Fruit fly (Drosophila melanogaster) whole organism, embryonic: ENCODE data around the gene Ssl2.

Source experiments
- Aef1 ChIP-seq: fragments of 200-800 bp; sonication (Bioruptor generic); IDR thresholded peaks from 3 replicates; pipeline ENCODE4 v1.3.6; 2022; ENCODE audit warnings: missing biosample characterization, missing genetic modification characterization
- Atf3 ChIP-seq: fragments of 200-800 bp; sonication (Bioruptor generic); optimal IDR thresholded peaks from 3 replicates; lab custom pipeline; 2016; ENCODE audit warnings: missing biosample characterization, missing genetic modification characterization
- CG10543 ChIP-seq: fragments of 200-800 bp; sonication (Bioruptor generic); optimal IDR thresholded peaks from 3 replicates; lab custom pipeline; 2017; ENCODE audit warnings: missing biosample characterization, mild to moderate bottlenecking, missing genetic modification characterization, moderate library complexity
- CG10959 ChIP-seq: fragments of 200-800 bp; sonication (Bioruptor generic); IDR thresholded peaks from 2 replicates; pipeline ENCODE4 v1.3.6; 2022; ENCODE audit warnings: missing biosample characterization, missing genetic modification characterization
- CG12071 ChIP-seq: fragments of 200-800 bp; sonication (Bioruptor generic); optimal IDR thresholded peaks from 3 replicates; lab custom pipeline; 2018; ENCODE audit warnings: missing biosample characterization, mild to moderate bottlenecking, missing genetic modification characterization
- CG12219 ChIP-seq: fragments of 200-800 bp; sonication (Bioruptor generic); optimal IDR thresholded peaks from 3 replicates; lab custom pipeline; 2018; ENCODE audit warnings: missing biosample characterization, mild to moderate bottlenecking, missing genetic modification characterization
- CG13775 ChIP-seq: fragments of 200-800 bp; sonication (Bioruptor generic); optimal IDR thresholded peaks from 3 replicates; lab custom pipeline; 2017; ENCODE audit warnings: missing biosample characterization, mild to moderate bottlenecking, missing genetic modification characterization
- CG14050 ChIP-seq: fragments of 200-800 bp; sonication (Bioruptor generic); IDR thresholded peaks from 3 replicates; pipeline ENCODE4 v1.3.6; 2022; ENCODE audit warnings: missing biosample characterization, missing genetic modification characterization
- CG15011 ChIP-seq: fragments of 200-800 bp; sonication (Bioruptor generic); optimal IDR thresholded peaks from 3 replicates; lab custom pipeline; 2018; ENCODE audit warnings: missing biosample characterization, mild to moderate bottlenecking, missing genetic modification characterization
- CG15269 ChIP-seq: fragments of 200-800 bp; sonication (Bioruptor generic); optimal IDR thresholded peaks from 2 replicates; lab custom pipeline; 2018; ENCODE audit warnings: missing biosample characterization, mild to moderate bottlenecking, missing genetic modification characterization, moderate library complexity
- CG15601 ChIP-seq: fragments of 200-800 bp; sonication (Bioruptor generic); optimal IDR thresholded peaks from 3 replicates; lab custom pipeline; 2019; ENCODE audit warnings: missing biosample characterization, mild to moderate bottlenecking, missing genetic modification characterization, moderate library complexity
- CG1603 ChIP-seq: fragments of 200-800 bp; sonication (Bioruptor generic); optimal IDR thresholded peaks from 2 replicates; lab custom pipeline; 2019; ENCODE audit warnings: missing biosample characterization, mild to moderate bottlenecking, missing genetic modification characterization, moderate library complexity
- CG17912 ChIP-seq: fragments of 200-800 bp; sonication (Bioruptor generic); optimal IDR thresholded peaks from 2 replicates; lab custom pipeline; 2018; ENCODE audit warnings: missing biosample characterization, mild to moderate bottlenecking, missing genetic modification characterization
- CG18476 ChIP-seq: fragments of 200-800 bp; sonication (Bioruptor generic); optimal IDR thresholded peaks from 2 replicates; lab custom pipeline; 2016; ENCODE audit warnings: missing biosample characterization, mild to moderate bottlenecking, missing genetic modification characterization
- CG18764 ChIP-seq: fragments of 200-800 bp; sonication (Bioruptor generic); optimal IDR thresholded peaks from 3 replicates; lab custom pipeline; 2016; ENCODE audit warnings: missing biosample characterization, missing genetic modification characterization
- CG3065 ChIP-seq: fragments of 200-800 bp; sonication (Bioruptor generic); optimal IDR thresholded peaks from 2 replicates; lab custom pipeline; 2016; ENCODE audit warnings: missing biosample characterization, missing genetic modification characterization
- CG3726 ChIP-seq: fragments of 200-800 bp; sonication (Bioruptor generic); IDR thresholded peaks from 3 replicates; pipeline ENCODE4, ENCODE4 v1.3.6; 2022; ENCODE audit warnings: missing biosample characterization, missing genetic modification characterization
- CG3838 ChIP-seq: fragments of 200-800 bp; sonication (Bioruptor generic); optimal IDR thresholded peaks from 3 replicates; lab custom pipeline; 2016; ENCODE audit warnings: missing biosample characterization, missing genetic modification characterization
- CG3995 ChIP-seq: fragments of 200-800 bp; sonication (Bioruptor generic); optimal IDR thresholded peaks from 3 replicates; lab custom pipeline; 2016; ENCODE audit warnings: missing biosample characterization, missing genetic modification characterization
- CG8388 ChIP-seq: fragments of 200-800 bp; sonication (Bioruptor generic); optimal IDR thresholded peaks from 2 replicates; lab custom pipeline; 2019; ENCODE audit warnings: missing biosample characterization, mild to moderate bottlenecking, missing genetic modification characterization, moderate library complexity
- CG8765 ChIP-seq: fragments of 200-800 bp; sonication (Bioruptor generic); IDR thresholded peaks from 2 replicates; pipeline ENCODE4 v1.3.6; 2022; ENCODE audit warnings: missing biosample characterization, missing genetic modification characterization
- Dp ChIP-seq: fragments of 200-800 bp; sonication (Bioruptor generic); optimal IDR thresholded peaks from 2 replicates; lab custom pipeline; 2018; ENCODE audit warnings: missing biosample characterization, mild to moderate bottlenecking, missing genetic modification characterization, moderate library complexity
- Drgx ChIP-seq: fragments of 200-800 bp; sonication (Bioruptor generic); IDR thresholded peaks from 2 replicates; pipeline ENCODE4 v1.3.6; 2022; ENCODE audit warnings: missing biosample characterization, missing genetic modification characterization
- Eip74EF ChIP-seq, 2 experiments: fragments of 200-800 bp in 1 of 2; fragments of >200 bp in 1 of 2; sonication (Bioruptor generic) in 1 of 2; optimal IDR thresholded peaks; 2 replicates each; lab custom pipeline; 2017 to 2019; ENCODE audit warnings: missing biosample characterization in 2 of 2, missing genetic modification characterization in 2 of 2, mild to moderate bottlenecking in 1 of 2, moderate library complexity in 1 of 2
- HHEX ChIP-seq: fragments of 200-800 bp; sonication (Bioruptor generic); optimal IDR thresholded peaks from 3 replicates; lab custom pipeline; 2017; ENCODE audit warnings: missing biosample characterization, mild to moderate bottlenecking, missing genetic modification characterization, missing genetic modification reagents
- Meics ChIP-seq: fragments of 200-800 bp; sonication (Bioruptor generic); optimal IDR thresholded peaks from 2 replicates; lab custom pipeline; 2017; ENCODE audit warnings: missing biosample characterization, mild to moderate bottlenecking, missing genetic modification characterization
- Myb ChIP-seq: fragments of 200-800 bp; sonication (Bioruptor generic); optimal IDR thresholded peaks from 2 replicates; lab custom pipeline; 2016; ENCODE audit warnings: missing biosample characterization, missing genetic modification characterization
- Neu2 ChIP-seq: fragments of 200-800 bp; sonication (Bioruptor generic); optimal IDR thresholded peaks from 3 replicates; lab custom pipeline; 2016; ENCODE audit warnings: missing biosample characterization, missing genetic modification characterization, borderline replicate concordance
- Rfx ChIP-seq: fragments of 200-800 bp; sonication (Bioruptor generic); IDR thresholded peaks from 2 replicates; pipeline ENCODE4 v1.3.6; 2022; ENCODE audit warnings: missing biosample characterization, missing genetic modification characterization
- Usf ChIP-seq: fragments of 200-800 bp; sonication (Bioruptor generic); optimal IDR thresholded peaks from 2 replicates; lab custom pipeline; 2017; ENCODE audit warnings: missing genotype, missing biosample characterization, missing genetic modification characterization
- ac ChIP-seq: fragments of 200-800 bp; sonication (Bioruptor generic); optimal IDR thresholded peaks from 3 replicates; lab custom pipeline; 2017; ENCODE audit warnings: missing biosample characterization, mild to moderate bottlenecking, missing genetic modification characterization
- ato ChIP-seq: fragments of 200-800 bp; sonication (Bioruptor generic); IDR thresholded peaks from 2 replicates; pipeline ENCODE4 v1.3.6; 2022; ENCODE audit warnings: missing biosample characterization, missing genetic modification characterization; ENCODE audit not compliant: partially characterized antibody
- bsh ChIP-seq, 2 experiments: fragments of 200-800 bp; sonication (Bioruptor generic); optimal IDR thresholded peaks; 2 replicates each; lab custom pipeline; 2017 to 2018; ENCODE audit warnings: mild to moderate bottlenecking in 2 of 2, missing biosample characterization in 2 of 2, missing genetic modification characterization in 2 of 2, moderate library complexity in 1 of 2
- crc ChIP-seq: fragments of 200-800 bp; sonication (Bioruptor generic); optimal IDR thresholded peaks from 2 replicates; lab custom pipeline; 2016; ENCODE audit warnings: missing biosample characterization, missing genetic modification characterization
- dpn ChIP-seq, 2 experiments: fragments of 200-800 bp; sonication (Bioruptor generic); optimal IDR thresholded peaks; 3 replicates each; lab custom pipeline; 2016; ENCODE audit warnings: missing biosample characterization in 2 of 2, missing genetic modification characterization in 2 of 2
- fd96Cb ChIP-seq: fragments of 200-800 bp; sonication (Bioruptor generic); optimal IDR thresholded peaks from 2 replicates; lab custom pipeline; 2018; ENCODE audit warnings: missing biosample characterization, mild to moderate bottlenecking, missing genetic modification characterization, moderate library complexity
- ham ChIP-seq: fragments of 200-800 bp; sonication (Bioruptor generic); IDR thresholded peaks from 2 replicates; pipeline ENCODE4 v1.3.6; 2022; ENCODE audit warnings: missing biosample characterization, missing genetic modification characterization
- kah ChIP-seq: fragments of 200-800 bp; sonication (Bioruptor generic); optimal IDR thresholded peaks from 2 replicates; lab custom pipeline; 2018; ENCODE audit warnings: missing biosample characterization, mild to moderate bottlenecking, missing genetic modification characterization
- lola ChIP-seq, 3 experiments: fragments of >200 bp in 2 of 3; fragments of 200-800 bp in 1 of 3; sonication (Bioruptor generic) in 1 of 3; optimal IDR thresholded peaks; 2 replicates each; lab custom pipeline; 2017 to 2019; ENCODE audit warnings: missing biosample characterization in 3 of 3, missing genetic modification characterization in 3 of 3, mild to moderate bottlenecking in 1 of 3, moderate library complexity in 1 of 3
- lov ChIP-seq, 2 experiments: fragments of 200-800 bp in 1 of 2; fragments of >200 bp in 1 of 2; sonication (Bioruptor generic) in 1 of 2; IDR thresholded peaks in 1 of 2; optimal IDR thresholded peaks in 1 of 2; 2 replicates in 1 of 2; 3 replicates in 1 of 2; pipeline versions ENCODE4 v1.3.6 to Lab custom; 2017 to 2022; ENCODE audit warnings: missing biosample characterization in 1 of 2, missing genetic modification characterization in 1 of 2
- luna ChIP-seq: fragments of 200-800 bp; sonication (Bioruptor generic); optimal IDR thresholded peaks from 2 replicates; lab custom pipeline; 2016; ENCODE audit warnings: missing biosample characterization, missing genetic modification characterization
- oc ChIP-seq: fragments of 200-800 bp; sonication (Bioruptor generic); optimal IDR thresholded peaks from 2 replicates; lab custom pipeline; 2018; ENCODE audit warnings: missing biosample characterization, mild to moderate bottlenecking, missing genetic modification characterization, moderate library complexity
- pzg ChIP-seq: fragments of 200-800 bp; sonication (Bioruptor generic); optimal IDR thresholded peaks from 3 replicates; lab custom pipeline; 2018; ENCODE audit warnings: missing biosample characterization, mild to moderate bottlenecking, missing genetic modification characterization, moderate library complexity
- sc ChIP-seq, 3 experiments: fragments of >200 bp in 2 of 3; fragments of 200-800 bp in 1 of 3; sonication (Bioruptor generic) in 1 of 3; optimal IDR thresholded peaks; 2 replicates in 2 of 3; 3 replicates in 1 of 3; lab custom pipeline; 2017; ENCODE audit warnings: mild to moderate bottlenecking in 1 of 3, missing biosample characterization in 1 of 3, missing genetic modification characterization in 1 of 3, missing genetic modification reagents in 1 of 3
- stc ChIP-seq: fragments of 200-800 bp; sonication (Bioruptor generic); IDR thresholded peaks from 2 replicates; pipeline ENCODE4 v1.3.6; 2022; ENCODE audit warnings: missing biosample characterization, missing genetic modification characterization
- zfh1 ChIP-seq: fragments of 200-800 bp; sonication (Bioruptor generic); IDR thresholded peaks from 3 replicates; pipeline ENCODE4 v1.3.6; 2022; ENCODE audit warnings: missing biosample characterization, missing genetic modification characterization

Ssl2 gene

dm6 chr3R:29033909-29034629 is 1.6 kb upstream of the Ssl2 start, which contains the start of the genes beta4GalNAcTB and Cpsf100 (continued):
- no peak for TF ChIP-seq stc
- no peak for TF ChIP-seq oc
- TF ChIP-seq CG10543 (GFP tag; lab: Kevin White, UChicago), result peak; percentile 66
- no peak for TF ChIP-seq CG12071 (GFP tag; lab: Kevin White, UChicago)
- TF ChIP-seq zfh1 (GFP tag; lab: Robert Waterston, UW), result peak; percentile 67; the same call in 2 of the 3 replicates
- peak; percentile 61 for TF ChIP-seq CG1603
- TF ChIP-seq kah (GFP tag; lab: Kevin White, UChicago), result peak; percentile 6
- peak; percentile 76 for TF ChIP-seq Rfx (GFP tag; lab: Robert Waterston, UW)
- TF ChIP-seq pzg (GFP tag; lab: Kevin White, UChicago), result peak; percentile 34
- TF ChIP-seq CG3995 (GFP tag; lab: Kevin White, UChicago), result peak; percentile 63
- TF ChIP-seq CG18764 (GFP tag; lab: Kevin White, UChicago), result peak; percentile 49
- TF ChIP-seq CG10959 (GFP tag; lab: Robert Waterston, UW), result peak; percentile 42; the same call in 1 of the 2 replicates
- peak; percentile 18; the same call in 1 of the 3 replicates for TF ChIP-seq CG14050
- TF ChIP-seq crc (GFP tag; lab: Kevin White, UChicago), result peak; percentile 30
- peak; percentile 65 for TF ChIP-seq CG8388 (GFP tag; lab: Kevin White, UChicago)
- TF ChIP-seq CG3838, result peak; percentile 20
- TF ChIP-seq HHEX, result peak; percentile 75
- TF ChIP-seq CG13775 (GFP tag; lab: Kevin White, UChicago), result peak; percentile 89
- no peak for TF ChIP-seq CG12219 (GFP tag; lab: Kevin White, UChicago)
- no peak for TF ChIP-seq sc (optimal IDR thresholded peaks at IDR 0.05; lab: Kevin White, UChicago)
- TF ChIP-seq sc (GFP tag; optimal IDR thresholded peaks at IDR 0.05; lab: Kevin White, UChicago), result peak; percentile 67
- peak in 1 of 2 experiments; percentile 50 for TF ChIP-seq Eip74EF (GFP tag; optimal IDR thresholded peaks at IDR 0.05; lab: Kevin White, UChicago)
- TF ChIP-seq ham (GFP tag; lab: Robert Waterston, UW), result no peak
- TF ChIP-seq lola (GFP tag; optimal IDR thresholded peaks at IDR 0.05; lab: Kevin White, UChicago), result peak in 1 of 3 experiments; percentile 81
- TF ChIP-seq ato, result no peak
- TF ChIP-seq CG17912 (GFP tag; lab: Kevin White, UChicago), result no peak
- peak; percentile 51 for TF ChIP-seq CG15011 (GFP tag; lab: Kevin White, UChicago)
- peak in 1 of 2 experiments; percentile 48 for TF ChIP-seq bsh (GFP tag; optimal IDR thresholded peaks at IDR 0.05; lab: Kevin White, UChicago)
- TF ChIP-seq Dp (GFP tag; lab: Kevin White, UChicago), result no peak
- TF ChIP-seq ac, result no peak
- TF ChIP-seq Neu2 (GFP tag; lab: Kevin White, UChicago), result no peak
- peak; percentile 70 for TF ChIP-seq CG15269 (tag; lab: Kevin White, UChicago)
- peak; percentile 73 for TF ChIP-seq Usf (GFP tag; lab: Kevin White, UChicago)
- TF ChIP-seq CG15601 (tag; lab: Kevin White, UChicago), result peak; percentile 68
- TF ChIP-seq dpn (GFP tag; optimal IDR thresholded peaks at IDR 0.05; lab: Kevin White, UChicago), result peak; percentile 57 to 63
- TF ChIP-seq Atf3 (GFP tag; lab: Kevin White, UChicago), result peak; percentile 10
- TF ChIP-seq CG3065 (GFP tag; lab: Kevin White, UChicago), result peak; percentile 8
- TF ChIP-seq fd96Cb, result peak; percentile 51
- peak; percentile 78 for TF ChIP-seq CG18476
- peak; percentile 17 for TF ChIP-seq Myb (GFP tag; lab: Kevin White, UChicago)
- no peak for TF ChIP-seq luna (GFP tag; lab: Kevin White, UChicago)
- no peak for TF ChIP-seq lov (optimal IDR thresholded peaks at IDR 0.05; lab: Kevin White, UChicago)
- TF ChIP-seq lov (GFP tag; IDR thresholded peaks at IDR 0.05; lab: Robert Waterston, UW), result no peak
- TF ChIP-seq Drgx (GFP tag; lab: Robert Waterston, UW), result no peak
- TF ChIP-seq CG8765 (GFP tag; lab: Robert Waterston, UW), result peak; percentile 30; the same call in 1 of the 2 replicates
- peak; percentile 9; the same call in 1 of the 3 replicates for TF ChIP-seq CG3726
- TF ChIP-seq Meics (GFP tag; lab: Kevin White, UChicago), result peak; percentile 79
- peak; percentile 59 for TF ChIP-seq Aef1 (GFP tag; lab: Robert Waterston, UW)
